Worm (Caenorhabditis elegans) whole organism, young adult: ENCODE results near the gene Y97E10AL.1.

ENCODE experiments used
- B0019.2 ChIP-seq: fragments of 200-800 bp; sonication (Bioruptor generic); conservative IDR thresholded peaks from 2 replicates; pipeline ENCODE4 v1.3.6; 2022; ENCODE audit warnings: missing genetic modification reagents, missing genetic modification characterization, missing compliant biosample characterization
- C06A6.2 ChIP-seq: fragments of 200-800 bp; sonication (Bioruptor generic); conservative IDR thresholded peaks from 2 replicates; pipeline ENCODE4 v1.3.6; 2022; ENCODE audit warnings: missing genetic modification characterization, missing compliant biosample characterization
- F10E7.11 ChIP-seq: sonication (generic microtip); optimal IDR thresholded peaks from 2 replicates; lab custom pipeline; 2017; ENCODE audit warnings: mild to moderate bottlenecking, missing genetic modification characterization, moderate library complexity, missing compliant biosample characterization
- F55B11.4 ChIP-seq: sonication (generic microtip); optimal IDR thresholded peaks from 2 replicates; lab custom pipeline; 2016; ENCODE audit warnings: missing compliant biosample characterization, missing genetic modification characterization, borderline replicate concordance; ENCODE audit not compliant: insufficient read depth
- F57A8.1 ChIP-seq: fragments of 200-800 bp; sonication (Bioruptor generic); optimal IDR thresholded peaks from 2 replicates; lab custom pipeline; 2018; ENCODE audit warnings: mild to moderate bottlenecking, missing genetic modification characterization, moderate library complexity, missing compliant biosample characterization
- K11D2.4 ChIP-seq: fragments of 200-800 bp; sonication (Bioruptor generic); IDR thresholded peaks from 2 replicates; pipeline ENCODE4 v1.3.6; 2022; ENCODE audit warnings: missing genetic modification reagents, missing genetic modification characterization, missing compliant biosample characterization
- T07F8.4 ChIP-seq: sonication (generic microtip); optimal IDR thresholded peaks from 2 replicates; lab custom pipeline; 2016; ENCODE audit warnings: mild to moderate bottlenecking, missing genetic modification characterization, moderate library complexity, missing compliant biosample characterization
- ZK185.1 ChIP-seq: sonication (generic microtip); optimal IDR thresholded peaks from 2 replicates; lab custom pipeline; 2016; ENCODE audit warnings: mild to moderate bottlenecking, missing genetic modification characterization, missing compliant biosample characterization; ENCODE audit not compliant: poor library complexity, severe bottlenecking
- aptf-2 ChIP-seq: fragments of 200-800 bp; sonication (Bioruptor generic); conservative IDR thresholded peaks from 2 replicates; pipeline ENCODE4 v1.3.6; 2022; ENCODE audit warnings: missing genetic modification reagents, missing genetic modification characterization, missing compliant biosample characterization
- aptf-3 ChIP-seq: fragments of 200-800 bp; sonication (Bioruptor generic); IDR thresholded peaks from 2 replicates; pipeline ENCODE4 v1.3.6; 2022; ENCODE audit warnings: missing genetic modification characterization, missing compliant biosample characterization
- attf-3 ChIP-seq: fragments of 200-800 bp; sonication (Bioruptor generic); conservative IDR thresholded peaks from 2 replicates; pipeline ENCODE4 v1.3.6; 2022; ENCODE audit warnings: missing genetic modification reagents, missing genetic modification characterization, missing compliant biosample characterization
- bed-2 ChIP-seq: fragments of 200-800 bp; sonication (Bioruptor generic); IDR thresholded peaks from 2 replicates; pipeline ENCODE4 v1.3.6; 2022; ENCODE audit warnings: missing genetic modification reagents, missing genetic modification characterization, missing compliant biosample characterization
- cebp-2 ChIP-seq: fragments of 200-800 bp; sonication (Bioruptor generic); IDR thresholded peaks from 2 replicates; pipeline ENCODE4 v1.3.6; 2022; ENCODE audit warnings: missing genetic modification characterization, missing compliant biosample characterization
- ceh-40 ChIP-seq: fragments of 200-800 bp; sonication (Bioruptor generic); IDR thresholded peaks from 2 replicates; pipeline ENCODE4 v1.3.6; 2022; ENCODE audit warnings: missing genetic modification characterization, missing compliant biosample characterization
- ceh-79 ChIP-seq: sonication (generic microtip); optimal IDR thresholded peaks from 2 replicates; lab custom pipeline; 2017; ENCODE audit warnings: mild to moderate bottlenecking, missing genetic modification characterization, missing compliant biosample characterization
- die-1 ChIP-seq: sonication (generic microtip); optimal IDR thresholded peaks from 2 replicates; lab custom pipeline; 2016; ENCODE audit warnings: missing genotype, mild to moderate bottlenecking, missing genetic modification characterization, missing compliant biosample characterization
- dox-1 ChIP-seq: fragments of 200-800 bp; sonication (Bioruptor generic); IDR thresholded peaks from 2 replicates; pipeline ENCODE4 v1.3.6; 2022; ENCODE audit warnings: missing genetic modification reagents, missing genetic modification characterization, missing compliant biosample characterization
- egl-44 ChIP-seq: fragments of 200-800 bp; sonication (Bioruptor generic); IDR thresholded peaks from 2 replicates; pipeline ENCODE4 v1.3.6; 2022; ENCODE audit warnings: missing genetic modification reagents, missing genetic modification characterization, missing compliant biosample characterization
- egrh-3 ChIP-seq: fragments of 200-800 bp; sonication (Bioruptor generic); IDR thresholded peaks from 2 replicates; pipeline ENCODE4 v1.3.6; 2022; ENCODE audit warnings: missing genetic modification reagents, missing genetic modification characterization, missing compliant biosample characterization
- ekl-4 ChIP-seq: fragments of 200-800 bp; sonication (Bioruptor generic); IDR thresholded peaks from 2 replicates; pipeline ENCODE4 v1.3.6; 2022; ENCODE audit warnings: missing genetic modification reagents, missing genetic modification characterization, missing compliant biosample characterization
- gei-17 ChIP-seq: fragments of 200-800 bp; sonication (Bioruptor generic); optimal IDR thresholded peaks from 2 replicates; lab custom pipeline; 2018; ENCODE audit warnings: mild to moderate bottlenecking, missing genetic modification characterization, missing compliant biosample characterization
- hrde-1 ChIP-seq: sonication (generic microtip); optimal IDR thresholded peaks from 2 replicates; lab custom pipeline; 2016; ENCODE audit warnings: missing genetic modification characterization, mild to moderate bottlenecking, missing compliant biosample characterization, moderate library complexity, missing genotype, missing genetic modification reagents, borderline replicate concordance
- hsf-1 ChIP-seq: fragments of 200-800 bp; sonication (Bioruptor generic); IDR thresholded peaks from 2 replicates; pipeline ENCODE4 v1.3.6; 2022; ENCODE audit warnings: missing genetic modification reagents, missing genetic modification characterization, missing compliant biosample characterization
- lag-1 ChIP-seq: fragments of 200-800 bp; sonication (Bioruptor generic); IDR thresholded peaks from 2 replicates; pipeline ENCODE4 v1.3.6; 2022; ENCODE audit warnings: missing genetic modification reagents, missing genetic modification characterization, missing compliant biosample characterization
- let-526 ChIP-seq: fragments of 200-800 bp; sonication (Bioruptor generic); IDR thresholded peaks from 2 replicates; pipeline ENCODE4 v1.3.6; 2022; ENCODE audit warnings: missing genetic modification reagents, missing genetic modification characterization, missing compliant biosample characterization
- let-607 ChIP-seq, 2 experiments: fragments of 200-800 bp in 1 of 2; sonication (Bioruptor generic) in 1 of 2; sonication (generic microtip) in 1 of 2; optimal IDR thresholded peaks; 2 replicates each; lab custom pipeline; 2016 to 2018; ENCODE audit warnings: mild to moderate bottlenecking in 2 of 2, missing compliant biosample characterization in 2 of 2, missing genetic modification characterization in 2 of 2, moderate library complexity in 2 of 2, missing genotype in 1 of 2
- lin-26 ChIP-seq: fragments of 200-800 bp; sonication (Bioruptor generic); IDR thresholded peaks from 2 replicates; pipeline ENCODE4 v1.3.6; 2022; ENCODE audit warnings: missing genetic modification reagents, missing genetic modification characterization, missing compliant biosample characterization
- lin-35 ChIP-seq, 3 experiments: fragments of 150-350 bp in 2 of 3; sonication (generic microtip) in 1 of 3; optimal IDR thresholded peaks; 2 replicates each; lab custom pipeline; 2014 to 2018; ENCODE audit warnings: missing biosample characterization in 3 of 3, missing genetic modification characterization in 3 of 3, missing genetic modification reagents in 3 of 3
- lin-54 ChIP-seq: fragments of 200-800 bp; sonication (Bioruptor generic); optimal IDR thresholded peaks from 2 replicates; lab custom pipeline; 2018; ENCODE audit warnings: mild to moderate bottlenecking, missing genetic modification characterization, missing compliant biosample characterization
- lsy-27 ChIP-seq: sonication (generic microtip); optimal IDR thresholded peaks from 2 replicates; lab custom pipeline; 2017; ENCODE audit warnings: missing genetic modification characterization, mild to moderate bottlenecking, missing compliant biosample characterization, antibody characterized with exemption, missing genotype, borderline replicate concordance; ENCODE audit not compliant: insufficient read depth
- madf-3 ChIP-seq: fragments of 200-800 bp; sonication (Bioruptor generic); IDR thresholded peaks from 2 replicates; pipeline ENCODE4 v1.3.6; 2022; ENCODE audit warnings: missing genetic modification reagents, missing genetic modification characterization, missing compliant biosample characterization
- madf-6 ChIP-seq: fragments of 200-800 bp; sonication (Bioruptor generic); IDR thresholded peaks from 2 replicates; pipeline ENCODE4 v1.3.6; 2022; ENCODE audit warnings: missing genetic modification reagents, missing genetic modification characterization, missing compliant biosample characterization
- madf-8 ChIP-seq: fragments of 200-800 bp; sonication (Bioruptor generic); conservative IDR thresholded peaks from 2 replicates; pipeline ENCODE4 v1.3.6; 2022; ENCODE audit warnings: missing genetic modification reagents, missing genetic modification characterization, missing compliant biosample characterization
- mel-28 ChIP-seq: sonication (generic microtip); optimal IDR thresholded peaks from 2 replicates; lab custom pipeline; 2016; ENCODE audit warnings: borderline replicate concordance, mild to moderate bottlenecking, missing genetic modification characterization, missing compliant biosample characterization
- nhr-120 ChIP-seq: fragments of 200-800 bp; sonication (Bioruptor generic); IDR thresholded peaks from 2 replicates; pipeline ENCODE4 v1.3.6; 2022; ENCODE audit warnings: missing genetic modification characterization, missing compliant biosample characterization
- nhr-27 ChIP-seq: fragments of 200-800 bp; sonication (Bioruptor generic); optimal IDR thresholded peaks from 2 replicates; lab custom pipeline; 2018; ENCODE audit warnings: mild to moderate bottlenecking, missing genetic modification characterization, moderate library complexity, missing compliant biosample characterization
- nhr-90 ChIP-seq: sonication (generic microtip); optimal IDR thresholded peaks from 2 replicates; lab custom pipeline; 2016; ENCODE audit warnings: missing genotype, mild to moderate bottlenecking, missing genetic modification characterization, missing compliant biosample characterization
- pbrm-1 ChIP-seq: fragments of 200-800 bp; sonication (Bioruptor generic); IDR thresholded peaks from 2 replicates; pipeline ENCODE4 v1.3.6; 2022; ENCODE audit warnings: missing genetic modification reagents, missing genetic modification characterization, missing compliant biosample characterization
- repo-1 ChIP-seq: sonication (generic microtip); optimal IDR thresholded peaks from 2 replicates; lab custom pipeline; 2017; ENCODE audit warnings: mild to moderate bottlenecking, missing genetic modification characterization, missing compliant biosample characterization
- sea-2 ChIP-seq: fragments of 200-800 bp; sonication (Bioruptor generic); IDR thresholded peaks from 2 replicates; pipeline ENCODE4 v1.3.6; 2022; ENCODE audit warnings: missing genetic modification characterization, missing compliant biosample characterization
- snpc-1.3 ChIP-seq: sonication (generic microtip); optimal IDR thresholded peaks from 2 replicates; lab custom pipeline; 2017; ENCODE audit warnings: missing genetic modification characterization, mild to moderate bottlenecking, missing compliant biosample characterization, antibody characterized with exemption, moderate library complexity, missing genotype, missing genetic modification reagents; ENCODE audit not compliant: insufficient read depth
- tbp1 ChIP-seq: fragments of 200-800 bp; sonication (Bioruptor generic); optimal IDR thresholded peaks from 2 replicates; lab custom pipeline; 2018; ENCODE audit warnings: mild to moderate bottlenecking, missing genetic modification characterization, missing compliant biosample characterization
- tbx-9 ChIP-seq: sonication (generic microtip); optimal IDR thresholded peaks from 2 replicates; lab custom pipeline; 2016; ENCODE audit warnings: borderline replicate concordance, missing genetic modification characterization, inconsistent platforms, missing compliant biosample characterization
- unc-130 ChIP-seq: sonication (generic microtip); optimal IDR thresholded peaks from 2 replicates; lab custom pipeline; 2016; ENCODE audit warnings: missing genetic modification reagents, missing genetic modification characterization, missing compliant biosample characterization
- ztf-22 ChIP-seq: fragments of 200-800 bp; sonication (Bioruptor generic); optimal IDR thresholded peaks from 2 replicates; lab custom pipeline; 2018; ENCODE audit warnings: mild to moderate bottlenecking, missing genetic modification characterization, moderate library complexity, missing compliant biosample characterization
- ztf-26 ChIP-seq: sonication (generic microtip); optimal IDR thresholded peaks from 2 replicates; lab custom pipeline; 2017; ENCODE audit warnings: missing genetic modification characterization, missing compliant biosample characterization
- ztf-3 ChIP-seq: fragments of 200-800 bp; sonication (Bioruptor generic); optimal IDR thresholded peaks from 2 replicates; lab custom pipeline; 2018; ENCODE audit warnings: mild to moderate bottlenecking, missing genetic modification characterization, missing compliant biosample characterization

The Y97E10AL.1 gene

ce11 chrV:8000929-8001513, 15.1 kb downstream of the Y97E10AL.1 start, which contains the start of gene Y97E10AR.1 (continued):
- TF ChIP-seq madf-3 (GFP tag; lab: Robert Waterston, UW) (0 out of 2 replicates have a peak, but pooled peaks have one; percentile 30), egl-44 (GFP tag; lab: Robert Waterston, UW) (no peak), egrh-3 (GFP tag; lab: Robert Waterston, UW) (peak; percentile 8; the same call in 1 of the 2 replicates), bed-2 (no peak), aptf-3 (GFP tag; lab: Robert Waterston, UW) (no peak), hsf-1 (GFP tag; lab: Robert Waterston, UW) (no peak), ztf-3 (GFP tag; lab: Kevin White, UChicago) (no peak), let-526 (GFP tag; lab: Robert Waterston, UW) (0 out of 2 replicates have a peak, but pooled peaks have one; percentile 12), B0019.2 (GFP tag; lab: Robert Waterston, UW) (no peak), F55B11.4 (tag; lab: Kevin White, UChicago) (no peak), madf-8 (no peak), hrde-1 (tag; lab: Kevin White, UChicago) (no peak), C06A6.2 (no peak; the same call in 1 of the 2 replicates), nhr-120 (GFP tag; lab: Robert Waterston, UW) (no peak), lag-1 (GFP tag; lab: Robert Waterston, UW) (no peak), K11D2.4 (GFP tag; lab: Robert Waterston, UW) (no peak), F57A8.1 (GFP tag; lab: Kevin White, UChicago) (no peak), sea-2 (GFP tag; lab: Robert Waterston, UW) (no peak), T07F8.4 (no peak), gei-17 (GFP tag; lab: Kevin White, UChicago) (no peak), ekl-4 (no peak), aptf-2 (GFP tag; lab: Robert Waterston, UW) (no peak), die-1 (tag; lab: Kevin White, UChicago) (no peak), dox-1 (GFP tag; lab: Robert Waterston, UW) (no peak; the same call in 1 of the 2 replicates), let-607 (tag; optimal IDR thresholded peaks at IDR 0.05; lab: Kevin White, UChicago) (peak; percentile 62 to 68), tbp1 (no peak), lin-35 (GFP tag; optimal IDR thresholded peaks at IDR 0.05; lab: Kevin White, UChicago) (peak in 1 of 3 experiments; percentile 80), ztf-22 (GFP tag; lab: Kevin White, UChicago) (peak; percentile 75), cebp-2 (GFP tag; lab: Robert Waterston, UW) (no peak), F10E7.11 (tag; lab: Kevin White, UChicago) (no peak), lin-54 (GFP tag; lab: Kevin White, UChicago) (no peak), nhr-90 (tag; lab: Kevin White, UChicago) (peak; percentile 58), ztf-26 (tag; lab: Kevin White, UChicago) (no peak), ZK185.1 (tag; lab: Kevin White, UChicago) (peak; percentile 26), ceh-40 (GFP tag; lab: Robert Waterston, UW) (no peak), ceh-79 (no peak), lsy-27 (tag; lab: Kevin White, UChicago) (no peak), attf-3 (GFP tag; lab: Robert Waterston, UW) (no peak), repo-1 (tag; lab: Kevin White, UChicago) (no peak), snpc-1.3 (no peak), pbrm-1 (GFP tag; lab: Robert Waterston, UW) (peak; percentile 57), mel-28 (tag; lab: Kevin White, UChicago) (no peak), tbx-9 (tag; lab: Kevin White, UChicago) (no peak), nhr-27 (tag; lab: Kevin White, UChicago) (no peak), madf-6 (GFP tag; lab: Robert Waterston, UW) (no peak), lin-26 (GFP tag; lab: Robert Waterston, UW) (no peak), unc-130 (GFP tag; lab: Kevin White, UChicago) (no peak)
